Fruit fly (Drosophila melanogaster): ENCODE measurements around the gene Cyp40.

Cyp40 gene

dm6 chr3L:9680968-9681367 is 52.5 kb downstream of the Cyp40 start, which contains the start of gene alphaTub67C:
alphaTub67C (plus strand) TSS chr3L:9681268.
- TF ChIP-seq ovo (GFP tag; optimal IDR thresholded peaks at IDR 0.05) (peak; percentile 37), CG7101 (tag; optimal IDR thresholded peaks at IDR 0.05) (no peak), kay (GFP tag; ENCODE audit: borderline replicate concordance) (no peak), Crg-1 (GFP tag; optimal IDR thresholded peaks at IDR 0.05) (no peak), bab1 (GFP tag; optimal IDR thresholded peaks at IDR 0.05) (no peak), CG14711 (tag; optimal IDR thresholded peaks at IDR 0.05) (no peak), tj (GFP tag; optimal IDR thresholded peaks at IDR 0.05) (no peak), cic (GFP tag; optimal IDR thresholded peaks at IDR 0.05) (no peak), pad (GFP tag; optimal IDR thresholded peaks at IDR 0.05) (peak; percentile 88), CG11617 (GFP tag; optimal IDR thresholded peaks at IDR 0.05) (no peak), CG7045 (GFP tag; optimal IDR thresholded peaks at IDR 0.05) (no peak)

Measured in whole organism, adult.